Fruit fly (Drosophila melanogaster) whole organism, embryonic: ENCODE results near the gene CG34337.
A peak's percentile ranks its signal among the peaks of the same experiment; 100 is the strongest.

Source experiments
- Antp ChIP-seq: fragments of 200-800 bp; sonication (Bioruptor generic); optimal IDR thresholded peaks from 3 replicates; lab custom pipeline; 2016; ENCODE audit warnings: missing biosample characterization, missing genetic modification characterization
- CG10321 ChIP-seq: fragments of 200-800 bp; sonication (Bioruptor generic); IDR thresholded peaks from 2 replicates; pipeline ENCODE4 v1.3.6; 2022; ENCODE audit warnings: missing biosample characterization, missing genetic modification characterization
- CG10959 ChIP-seq: fragments of 200-800 bp; sonication (Bioruptor generic); IDR thresholded peaks from 2 replicates; pipeline ENCODE4 v1.3.6; 2022; ENCODE audit warnings: missing biosample characterization, missing genetic modification characterization
- CG11696 ChIP-seq: fragments of 200-800 bp; sonication (Bioruptor generic); IDR thresholded peaks from 2 replicates; pipeline ENCODE4 v1.3.6; 2022; ENCODE audit warnings: missing biosample characterization, missing genetic modification characterization
- CG14710 ChIP-seq: fragments of 200-800 bp; sonication (Bioruptor generic); optimal IDR thresholded peaks from 3 replicates; lab custom pipeline; 2019; ENCODE audit warnings: missing biosample characterization, mild to moderate bottlenecking, missing genetic modification characterization, moderate library complexity
- CG16813 ChIP-seq: fragments of 200-800 bp; sonication (Bioruptor generic); IDR thresholded peaks from 3 replicates; pipeline ENCODE4 v1.3.6; 2022; ENCODE audit warnings: missing biosample characterization, missing genetic modification characterization; ENCODE audit not compliant: partially characterized antibody
- CG17612 ChIP-seq: fragments of 200-800 bp; sonication (Bioruptor generic); IDR thresholded peaks from 2 replicates; pipeline ENCODE4 v1.3.6; 2022; ENCODE audit warnings: missing biosample characterization, missing genetic modification characterization
- CG2202 ChIP-seq: fragments of 200-800 bp; sonication (Bioruptor generic); optimal IDR thresholded peaks from 2 replicates; lab custom pipeline; 2018; ENCODE audit warnings: missing biosample characterization, mild to moderate bottlenecking, missing genetic modification characterization
- CG31365 ChIP-seq: fragments of 200-800 bp; sonication (Bioruptor generic); optimal IDR thresholded peaks from 2 replicates; lab custom pipeline; 2018; ENCODE audit warnings: missing biosample characterization, mild to moderate bottlenecking, missing genetic modification characterization
- CG4360 ChIP-seq: fragments of 200-800 bp; sonication (Bioruptor generic); IDR thresholded peaks from 2 replicates; pipeline ENCODE4 v1.3.6; 2022; ENCODE audit warnings: missing biosample characterization, missing genetic modification characterization
- CG7745 ChIP-seq: fragments of 200-800 bp; sonication (Bioruptor generic); optimal IDR thresholded peaks from 2 replicates; lab custom pipeline; 2018; ENCODE audit warnings: missing biosample characterization, mild to moderate bottlenecking, missing genetic modification characterization, moderate library complexity
- CG8478 ChIP-seq: fragments of >200 bp; optimal IDR thresholded peaks from 2 replicates; lab custom pipeline; 2018
- CTCF ChIP-seq: fragments of 200-800 bp; sonication (Bioruptor generic); optimal IDR thresholded peaks from 2 replicates; lab custom pipeline; 2017; ENCODE audit warnings: missing biosample characterization, mild to moderate bottlenecking, missing genetic modification characterization, moderate library complexity
- Chrac-16 ChIP-seq: fragments of 200-800 bp; sonication (Bioruptor generic); optimal IDR thresholded peaks from 3 replicates; lab custom pipeline; 2016; ENCODE audit warnings: missing biosample characterization, missing genetic modification characterization
- D19B ChIP-seq: fragments of 200-800 bp; sonication (Bioruptor generic); optimal IDR thresholded peaks from 2 replicates; lab custom pipeline; 2017; ENCODE audit warnings: missing biosample characterization, mild to moderate bottlenecking, missing genetic modification characterization
- E2f2 ChIP-seq: fragments of 200-800 bp; sonication (Bioruptor generic); IDR thresholded peaks from 2 replicates; pipeline ENCODE4 v1.3.6; 2022; ENCODE audit warnings: missing biosample characterization, missing genetic modification characterization
- Fer3 ChIP-seq: fragments of 200-800 bp; sonication (Bioruptor generic); optimal IDR thresholded peaks from 2 replicates; lab custom pipeline; 2018; ENCODE audit warnings: missing biosample characterization, mild to moderate bottlenecking, missing genetic modification characterization, moderate library complexity
- HLH3B ChIP-seq: fragments of 200-800 bp; sonication (Bioruptor generic); IDR thresholded peaks from 2 replicates; pipeline ENCODE4 v1.3.6; 2022; ENCODE audit warnings: missing biosample characterization, missing genetic modification characterization
- Hey ChIP-seq: fragments of 200-800 bp; sonication (Bioruptor generic); optimal IDR thresholded peaks from 3 replicates; lab custom pipeline; 2018; ENCODE audit warnings: missing biosample characterization, mild to moderate bottlenecking, missing genetic modification characterization
- Hr51 ChIP-seq, 2 experiments: fragments of 200-800 bp; sonication (Bioruptor generic); optimal IDR thresholded peaks; 2 replicates in 1 of 2; 3 replicates in 1 of 2; lab custom pipeline; 2016 to 2018; ENCODE audit warnings: missing biosample characterization in 2 of 2, missing genetic modification characterization in 2 of 2, mild to moderate bottlenecking in 1 of 2, moderate library complexity in 1 of 2
- Lim3 ChIP-seq: fragments of 200-800 bp; sonication (Bioruptor generic); IDR thresholded peaks from 2 replicates; pipeline ENCODE4 v1.3.6; 2022; ENCODE audit warnings: missing biosample characterization, missing genetic modification characterization
- MTF-1 ChIP-seq: fragments of 200-800 bp; sonication (Bioruptor generic); optimal IDR thresholded peaks from 2 replicates; lab custom pipeline; 2018; ENCODE audit warnings: missing biosample characterization, mild to moderate bottlenecking, missing genetic modification characterization, borderline replicate concordance
- Ptx1 ChIP-seq: fragments of 200-800 bp; sonication (Bioruptor generic); IDR thresholded peaks from 2 replicates; pipeline ENCODE4 v1.3.6; 2022; ENCODE audit warnings: missing biosample characterization, missing genetic modification characterization
- Sox100B ChIP-seq: fragments of 200-800 bp; sonication (Bioruptor generic); optimal IDR thresholded peaks from 3 replicates; lab custom pipeline; 2018; ENCODE audit warnings: missing biosample characterization, mild to moderate bottlenecking, missing genetic modification characterization
- Sry-β ChIP-seq: fragments of 200-800 bp; sonication (Bioruptor generic); optimal IDR thresholded peaks from 2 replicates; lab custom pipeline; 2018; ENCODE audit warnings: missing biosample characterization, mild to moderate bottlenecking, missing genetic modification characterization, moderate library complexity
- az2 ChIP-seq: fragments of 200-800 bp; sonication (Bioruptor generic); optimal IDR thresholded peaks from 3 replicates; lab custom pipeline; 2016; ENCODE audit warnings: missing biosample characterization, missing genetic modification characterization
- bcd ChIP-seq: fragments of 200-800 bp; sonication (Bioruptor generic); optimal IDR thresholded peaks from 2 replicates; lab custom pipeline; 2017; ENCODE audit warnings: missing biosample characterization, mild to moderate bottlenecking, missing genetic modification characterization
- caup ChIP-seq: fragments of 200-800 bp; sonication (Bioruptor generic); optimal IDR thresholded peaks from 3 replicates; lab custom pipeline; 2017; ENCODE audit warnings: missing biosample characterization, mild to moderate bottlenecking, missing genetic modification characterization, moderate library complexity; ENCODE audit not compliant: severe bottlenecking
- chm ChIP-seq: fragments of 200-800 bp; sonication (Bioruptor generic); IDR thresholded peaks from 2 replicates; pipeline ENCODE4 v1.3.6; 2022; ENCODE audit warnings: missing biosample characterization, missing genetic modification characterization
- da ChIP-seq: fragments of 200-800 bp; sonication (Bioruptor generic); optimal IDR thresholded peaks from 2 replicates; lab custom pipeline; 2016; ENCODE audit warnings: missing biosample characterization, missing genetic modification characterization
- dpn ChIP-seq, 2 experiments: fragments of 200-800 bp; sonication (Bioruptor generic); optimal IDR thresholded peaks; 3 replicates each; lab custom pipeline; 2016; ENCODE audit warnings: missing biosample characterization in 2 of 2, missing genetic modification characterization in 2 of 2
- gce ChIP-seq: fragments of 200-800 bp; sonication (Bioruptor generic); IDR thresholded peaks from 3 replicates; pipeline ENCODE4 v1.3.6; 2022; ENCODE audit warnings: missing biosample characterization, missing genetic modification characterization
- gem ChIP-seq: fragments of 200-800 bp; sonication (Bioruptor generic); optimal IDR thresholded peaks from 2 replicates; lab custom pipeline; 2019; ENCODE audit warnings: missing biosample characterization, mild to moderate bottlenecking, missing genetic modification characterization, moderate library complexity
- gro ChIP-seq: fragments of 200-800 bp; sonication (Bioruptor generic); optimal IDR thresholded peaks from 2 replicates; lab custom pipeline; 2016; ENCODE audit warnings: missing biosample characterization, missing genetic modification characterization
- lab ChIP-seq: fragments of 200-800 bp; sonication (Bioruptor generic); optimal IDR thresholded peaks from 3 replicates; lab custom pipeline; 2017; ENCODE audit warnings: missing biosample characterization, missing genetic modification characterization, mild to moderate bottlenecking, moderate library complexity, missing genetic modification reagents
- lmd ChIP-seq: fragments of 200-800 bp; sonication (Bioruptor generic); IDR thresholded peaks from 2 replicates; pipeline ENCODE4 v1.3.6; 2022; ENCODE audit warnings: missing biosample characterization, missing genetic modification characterization
- lola ChIP-seq, 3 experiments: fragments of >200 bp in 2 of 3; fragments of 200-800 bp in 1 of 3; sonication (Bioruptor generic) in 1 of 3; optimal IDR thresholded peaks; 2 replicates each; lab custom pipeline; 2017 to 2019; ENCODE audit warnings: missing biosample characterization in 3 of 3, missing genetic modification characterization in 3 of 3, mild to moderate bottlenecking in 1 of 3, moderate library complexity in 1 of 3
- nmo ChIP-seq: fragments of 200-800 bp; sonication (Bioruptor generic); optimal IDR thresholded peaks from 2 replicates; lab custom pipeline; 2018; ENCODE audit warnings: missing biosample characterization, mild to moderate bottlenecking, missing genetic modification characterization, moderate library complexity
- org-1 ChIP-seq: fragments of 200-800 bp; sonication (Bioruptor generic); optimal IDR thresholded peaks from 2 replicates; lab custom pipeline; 2017; ENCODE audit warnings: missing biosample characterization, missing genetic modification characterization
- pfk ChIP-seq: fragments of 200-800 bp; sonication (Bioruptor generic); optimal IDR thresholded peaks from 2 replicates; lab custom pipeline; 2018; ENCODE audit warnings: missing biosample characterization, mild to moderate bottlenecking, missing genetic modification characterization, moderate library complexity
- ro ChIP-seq: fragments of 200-800 bp; sonication (Bioruptor generic); IDR thresholded peaks from 2 replicates; pipeline ENCODE4 v1.3.6; 2022; ENCODE audit warnings: missing biosample characterization, missing genetic modification characterization
- sens ChIP-seq: fragments of 200-800 bp; sonication (Bioruptor generic); peaks from one replicate; lab custom pipeline; 2016; ENCODE audit warnings: missing biosample characterization, missing genetic modification characterization
- ssp ChIP-seq: fragments of 200-800 bp; sonication (Bioruptor generic); IDR thresholded peaks from 2 replicates; pipeline ENCODE4 v1.3.6; 2022; ENCODE audit warnings: missing biosample characterization, missing genetic modification characterization
- tgo ChIP-seq: fragments of 200-800 bp; sonication (Bioruptor generic); IDR thresholded peaks from 3 replicates; pipeline ENCODE4 v1.3.6; 2022; ENCODE audit warnings: missing biosample characterization, missing genetic modification characterization
- zf30C ChIP-seq: fragments of 200-800 bp; sonication (Bioruptor generic); optimal IDR thresholded peaks from 3 replicates; lab custom pipeline; 2018; ENCODE audit warnings: missing biosample characterization, mild to moderate bottlenecking, missing genetic modification characterization

Gene CG34337

dm6 chrX:7417875-7418274 is 822 bp downstream of the CG34337 start:
- TF ChIP-seq CG8478 (lab: Kevin White, UChicago) (no peak), CG10321 (no peak), sens (GFP tag; lab: Kevin White, UChicago) (peak; percentile 76), gem (peak; percentile 11), HLH3B (GFP tag; lab: Robert Waterston, UW) (no peak), nmo (GFP tag; lab: Kevin White, UChicago) (peak; percentile 70), lmd (GFP tag; lab: Robert Waterston, UW) (no peak), CG11696 (GFP tag; lab: Robert Waterston, UW) (no peak), CG7745 (tag; lab: Kevin White, UChicago) (no peak)

DNA sequence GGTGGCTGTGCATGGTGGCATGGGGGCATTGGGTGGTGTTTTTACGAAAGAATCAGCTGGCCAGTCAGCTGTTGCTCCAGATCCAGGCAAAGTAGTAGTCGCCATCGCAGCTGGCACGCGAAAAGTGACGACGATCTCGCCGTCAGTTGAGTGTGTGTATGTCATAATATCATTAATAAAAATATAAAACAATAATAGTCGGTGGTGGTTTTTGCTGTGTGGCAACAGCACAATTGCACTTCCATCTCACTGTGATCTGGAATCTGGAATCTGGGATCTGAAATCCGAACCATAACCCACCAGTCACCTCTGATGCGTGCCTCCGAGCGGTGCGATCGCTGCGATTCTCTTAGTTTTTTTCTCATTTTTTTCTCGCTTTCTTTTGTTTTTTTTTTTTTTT is 1.2 kb downstream of the CG34337 start, which contains the start of gene rumpel:
rumpel (plus strand) TSS at position 301 of the 400 bp plus-strand sequence.
- no peak for TF ChIP-seq Hr51 (GFP tag; optimal IDR thresholded peaks at IDR 0.05; lab: Kevin White, UChicago)
- TF ChIP-seq az2 (GFP tag; lab: Kevin White, UChicago), result no peak
- TF ChIP-seq D19B (GFP tag; lab: Kevin White, UChicago), result no peak
- TF ChIP-seq CG4360 (GFP tag; lab: Robert Waterston, UW), result no peak
- no peak for TF ChIP-seq CG14710 (tag; lab: Kevin White, UChicago)
- no peak for TF ChIP-seq da
- no peak for TF ChIP-seq gce (GFP tag; lab: Robert Waterston, UW)
- TF ChIP-seq gro (GFP tag; lab: Kevin White, UChicago), result no peak
- TF ChIP-seq E2f2 (GFP tag; lab: Robert Waterston, UW), result no peak
- TF ChIP-seq Ptx1 (GFP tag; lab: Robert Waterston, UW), result no peak
- TF ChIP-seq Chrac-16 (GFP tag; lab: Kevin White, UChicago), result no peak
- TF ChIP-seq zf30C, result no peak
- TF ChIP-seq dpn (GFP tag; optimal IDR thresholded peaks at IDR 0.05; lab: Kevin White, UChicago), result no peak

dm6 chrX:7422577-7422976 is 5.5 kb downstream of the CG34337 start:
- TF ChIP-seq CTCF (GFP tag; lab: Kevin White, UChicago), result peak; percentile 61
- no peak for TF ChIP-seq CG2202 (tag; lab: Kevin White, UChicago)
- no peak for TF ChIP-seq chm (GFP tag; lab: Robert Waterston, UW)

DNA sequence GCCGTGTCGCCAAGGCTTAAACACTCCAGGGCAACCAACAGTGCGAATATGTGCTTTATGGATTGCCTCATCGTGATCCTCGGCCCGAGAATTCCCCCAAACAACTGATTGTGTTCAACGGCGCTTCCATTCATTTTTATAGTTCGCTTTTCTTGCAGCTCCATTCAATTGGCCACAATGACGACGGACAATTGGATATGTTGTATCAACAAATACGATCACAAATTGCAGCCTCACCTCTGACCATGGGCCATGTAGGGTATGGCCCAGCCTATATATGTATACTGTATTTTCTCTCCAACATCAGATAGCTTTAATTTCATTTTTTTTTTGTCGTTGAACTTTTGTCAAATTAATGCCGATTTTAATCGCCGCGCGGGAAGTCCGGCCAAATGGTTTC is 7.7 kb downstream of the CG34337 start, which contains the start of gene CG15036:
CG15036 (minus strand) TSS at position 101 of the 400 bp plus-strand sequence.
- TF ChIP-seq Lim3 (GFP tag; lab: Robert Waterston, UW) (no peak), CG17612 (GFP tag; lab: Robert Waterston, UW) (no peak), CG10959 (GFP tag; lab: Robert Waterston, UW) (no peak), lola (GFP tag; optimal IDR thresholded peaks at IDR 0.05; lab: Kevin White, UChicago) (no peak), Fer3 (no peak), ssp (GFP tag; lab: Robert Waterston, UW) (no peak), bcd (GFP tag; lab: Kevin White, UChicago) (no peak), CG31365 (no peak)

DNA sequence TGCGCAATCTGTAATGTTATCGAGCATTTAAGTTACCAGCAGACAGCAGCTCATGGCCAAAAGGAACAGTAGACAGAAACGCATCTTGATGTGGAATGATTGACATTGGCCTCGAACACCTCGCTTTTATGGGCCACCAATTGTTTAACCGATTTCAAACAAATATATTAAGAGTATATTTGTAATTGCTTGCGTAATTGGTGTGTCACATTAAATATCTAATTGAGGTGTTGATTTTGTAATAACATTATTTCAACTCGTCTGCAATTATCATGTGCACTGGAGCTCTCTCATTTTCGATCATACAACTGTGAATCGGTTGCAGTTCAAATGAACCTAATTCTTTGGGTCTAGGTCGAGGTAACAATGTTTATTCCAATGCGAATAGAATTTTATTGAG is 8.6 kb downstream of the CG34337 start, which contains the start of gene CG32726:
CG32726 (minus strand) TSS at position 101 of the 400 bp plus-strand sequence.
- no peak for TF ChIP-seq pfk (GFP tag; lab: Kevin White, UChicago)
- TF ChIP-seq caup, result no peak
- TF ChIP-seq MTF-1 (GFP tag; lab: Kevin White, UChicago), result no peak
- no peak for TF ChIP-seq tgo (GFP tag; lab: Robert Waterston, UW)
- no peak for TF ChIP-seq CG16813 (GFP tag; lab: Robert Waterston, UW)
- no peak for TF ChIP-seq Sry-β (GFP tag; lab: Kevin White, UChicago)
- no peak for TF ChIP-seq org-1 (GFP tag; lab: Kevin White, UChicago)
- TF ChIP-seq lab (GFP tag; lab: Kevin White, UChicago), result no peak
- TF ChIP-seq ro, result no peak
- no peak for TF ChIP-seq CG2202 (tag; lab: Kevin White, UChicago)
- TF ChIP-seq Sox100B (GFP tag; lab: Kevin White, UChicago), result no peak
- TF ChIP-seq Hey (tag; lab: Kevin White, UChicago), result no peak
- TF ChIP-seq Antp (GFP tag; lab: Kevin White, UChicago), result no peak
- TF ChIP-seq Ptx1 (GFP tag; lab: Robert Waterston, UW), result no peak
- TF ChIP-seq D19B (GFP tag; lab: Kevin White, UChicago), result no peak
- TF ChIP-seq, all 482 proteins: peak for 0
